Fruit fly (Drosophila melanogaster): ENCODE data around the gene Syx17.

The Syx17 gene

dm6 chr3L:4403180-4403769 lies at the start of gene Syx17:
Gene Syx17, plus strand, starts transcription at chr3L:4403487.
- TF ChIP-seq net (GFP tag; optimal IDR thresholded peaks at IDR 0.05) (peak; percentile 63), CG6808 (GFP tag; optimal IDR thresholded peaks at IDR 0.05) (peak; percentile 37), Eip75B (GFP tag; optimal IDR thresholded peaks at IDR 0.05) (peak; percentile 63), CG6854 (GFP tag; optimal IDR thresholded peaks at IDR 0.05) (no peak), acj6 (GFP tag; optimal IDR thresholded peaks at IDR 0.05) (peak; percentile 45), spab (GFP tag; optimal IDR thresholded peaks at IDR 0.05) (peak; percentile 23), CG6276 (GFP tag; optimal IDR thresholded peaks at IDR 0.05) (peak; percentile 57), CG3032 (tag; optimal IDR thresholded peaks at IDR 0.05) (peak; percentile 28), Gug (GFP tag; IDR thresholded peaks at IDR 0.05) (no peak), Ets21C (GFP tag; optimal IDR thresholded peaks at IDR 0.05) (peak; percentile 11), OdsH (GFP tag; optimal IDR thresholded peaks at IDR 0.05) (peak; percentile 57), CG8319 (GFP tag; optimal IDR thresholded peaks at IDR 0.05) (no peak), CG16779 (tag; optimal IDR thresholded peaks at IDR 0.05) (peak; percentile 23), vri (GFP tag; optimal IDR thresholded peaks at IDR 0.05) (peak; percentile 25), CG11902 (GFP tag; optimal IDR thresholded peaks at IDR 0.05) (peak; percentile 5), salr (GFP tag; optimal IDR thresholded peaks at IDR 0.05) (no peak), dac (GFP tag; optimal IDR thresholded peaks at IDR 0.05) (no peak), fd85E (GFP tag; optimal IDR thresholded peaks at IDR 0.05) (no peak), esn (GFP tag; optimal IDR thresholded peaks at IDR 0.05) (peak; percentile 61), CG4318 (GFP tag; optimal IDR thresholded peaks at IDR 0.05) (no peak), lz (GFP tag; optimal IDR thresholded peaks at IDR 0.05) (peak; percentile 50), CG10631 (GFP tag; optimal IDR thresholded peaks at IDR 0.05) (peak; percentile 38), CG9139 (GFP tag; optimal IDR thresholded peaks at IDR 0.05) (no peak), CG31627 (GFP tag; optimal IDR thresholded peaks at IDR 0.05) (peak; percentile 65), Sox102F (GFP tag; optimal IDR thresholded peaks at IDR 0.05) (peak; percentile 39), Sox15 (GFP tag; optimal IDR thresholded peaks at IDR 0.05) (no peak), CG15336 (GFP tag; IDR thresholded peaks at IDR 0.05) (peak; percentile 67), fkh (GFP tag; optimal IDR thresholded peaks at IDR 0.05) (peak; percentile 88), topi (GFP tag; optimal IDR thresholded peaks at IDR 0.05) (peak; percentile 41), Lpt (GFP tag; optimal IDR thresholded peaks at IDR 0.05) (peak; percentile 33), ss (GFP tag; optimal IDR thresholded peaks at IDR 0.05) (peak in 1 of 2 experiments; percentile 3), dsx (GFP tag; optimal IDR thresholded peaks at IDR 0.05; ENCODE audit: poor library complexity, severe bottlenecking) (peak; percentile 23), CG11294 (GFP tag; IDR thresholded peaks at IDR 0.05) (peak; percentile 55; the same call in 1 of the 2 replicates), CG7368 (GFP tag; optimal IDR thresholded peaks at IDR 0.05) (no peak), CG11762 (GFP tag; optimal IDR thresholded peaks at IDR 0.05; ENCODE audit: insufficient read depth) (peak; percentile 12), CG10669 (GFP tag; optimal IDR thresholded peaks at IDR 0.05) (peak; percentile 47), Smox (GFP tag; optimal IDR thresholded peaks at IDR 0.05) (peak; percentile 60), cyc (GFP tag; optimal IDR thresholded peaks at IDR 0.05) (peak; percentile 55), CG6792 (GFP tag; optimal IDR thresholded peaks at IDR 0.05) (no peak), Met (GFP tag; optimal IDR thresholded peaks at IDR 0.05) (peak; percentile 31), CG34406 (GFP tag; optimal IDR thresholded peaks at IDR 0.05) (peak; percentile 36), fd59A (GFP tag; optimal IDR thresholded peaks at IDR 0.05) (no peak), CG3919 (GFP tag; optimal IDR thresholded peaks at IDR 0.05) (peak; percentile 62), achi (GFP tag; optimal IDR thresholded peaks at IDR 0.05) (peak; percentile 50), Eip93F (GFP tag; optimal IDR thresholded peaks at IDR 0.05) (no peak), Ets96B (tag; optimal IDR thresholded peaks at IDR 0.05) (peak; percentile 36), CG6163 (GFP tag; IDR thresholded peaks at IDR 0.05) (peak; percentile 72; the same call in 2 of the 3 replicates), eg (GFP tag; IDR thresholded peaks at IDR 0.05) (peak; percentile 77), Blimp-1 (GFP tag; optimal IDR thresholded peaks at IDR 0.05) (no peak), Hr4 (GFP tag; optimal IDR thresholded peaks at IDR 0.05) (peak; percentile 66), svp (GFP tag) (peak; percentile 99)

Measured in whole organism, prepupa.